Worm (Caenorhabditis elegans) whole organism, early embryonic: Measurements from ENCODE around the gene trcs-1.

Experiments used
- B0310.2 ChIP-seq: sonication (generic microtip); optimal IDR thresholded peaks from 2 replicates; lab custom pipeline; 2016; ENCODE audit warnings: mild to moderate bottlenecking, missing genetic modification characterization, missing compliant biosample characterization
- F13C5.2 ChIP-seq: sonication (generic microtip); optimal IDR thresholded peaks from 2 replicates; lab custom pipeline; 2017; ENCODE audit warnings: mild to moderate bottlenecking, missing genetic modification characterization, inconsistent platforms, missing compliant biosample characterization
- aly-1 ChIP-seq: sonication (generic microtip); optimal IDR thresholded peaks from 2 replicates; lab custom pipeline; 2016; ENCODE audit warnings: missing genetic modification characterization, missing compliant biosample characterization
- ama-1 ChIP-seq: fragments of 150-350 bp; optimal IDR thresholded peaks from 2 replicates; lab custom pipeline; 2014
- ets-7 ChIP-seq: sonication (generic microtip); optimal IDR thresholded peaks from 2 replicates; lab custom pipeline; 2016; ENCODE audit warnings: missing genotype, missing genetic modification characterization, missing compliant biosample characterization
- flt-1 ChIP-seq: fragments of 200-800 bp; sonication (Bioruptor generic); IDR thresholded peaks from 2 replicates; pipeline ENCODE4 v1.3.6; 2022; ENCODE audit warnings: missing genetic modification characterization, missing compliant biosample characterization
- hnd-1 ChIP-seq: sonication (generic microtip); optimal IDR thresholded peaks from 2 replicates; lab custom pipeline; 2016; ENCODE audit warnings: missing genetic modification characterization, missing compliant biosample characterization
- tbx-37 ChIP-seq: fragments of 200-800 bp; sonication (Bioruptor generic); conservative IDR thresholded peaks from 2 replicates; pipeline ENCODE4 v1.3.6; 2022; ENCODE audit warnings: missing genetic modification reagents, missing genetic modification characterization, missing compliant biosample characterization

ce11 chrIV:9614695-9615094 lies 26.1 kb upstream of the trcs-1 start, which contains the start of gene elt-1:
- no peak for TF ChIP-seq hnd-1 (tag; lab: Kevin White, UChicago)
- TF ChIP-seq ama-1 (lab: Kevin White, UChicago), result no peak
- TF ChIP-seq aly-1 (tag; lab: Kevin White, UChicago), result no peak
- TF ChIP-seq tbx-37 (GFP tag; lab: Robert Waterston, UW), result no peak
- TF ChIP-seq flt-1 (GFP tag; lab: Robert Waterston, UW), result no peak
- no peak for TF ChIP-seq F13C5.2 (tag; lab: Kevin White, UChicago)
- TF ChIP-seq ets-7, result no peak
- no peak for TF ChIP-seq B0310.2
